Fruit fly (Drosophila melanogaster): Measurements from ENCODE around the gene Hmgcl.
A peak's percentile ranks its signal among the peaks of the same experiment; 100 is the strongest.

The Hmgcl gene

dm6 chr2L:6919850-6920660 is 40.1 kb upstream of the Hmgcl start, which contains the start of gene x16 (continued):
- TF ChIP-seq CG14710 (tag; optimal IDR thresholded peaks at IDR 0.05) (peak; percentile 50), bowl (GFP tag; IDR thresholded peaks at IDR 0.05) (no peak), Hr3 (GFP tag; optimal IDR thresholded peaks at IDR 0.05) (peak; percentile 3), Taf1 (GFP tag; IDR thresholded peaks at IDR 0.05) (no peak), gem (tag; optimal IDR thresholded peaks at IDR 0.05) (peak; percentile 15), CG7928 (GFP tag; optimal IDR thresholded peaks at IDR 0.05) (peak; percentile 83), fu2 (GFP tag; optimal IDR thresholded peaks at IDR 0.05) (peak; percentile 8), row (GFP tag; IDR thresholded peaks at IDR 0.05) (peak; percentile 34; the same call in 2 of the 3 replicates), ash1 (GFP tag; optimal IDR thresholded peaks at IDR 0.05) (no peak), Lpt (GFP tag; optimal IDR thresholded peaks at IDR 0.05) (no peak), hkb (optimal IDR thresholded peaks at IDR 0.05) (peak; percentile 29), hkb (GFP tag; IDR thresholded peaks at IDR 0.05) (no peak), CG3163 (GFP tag; optimal IDR thresholded peaks at IDR 0.05) (no peak), otp (GFP tag; IDR thresholded peaks at IDR 0.05) (no peak), Blimp-1 (GFP tag; optimal IDR thresholded peaks at IDR 0.05) (no peak), CG8359 (GFP tag; optimal IDR thresholded peaks at IDR 0.05; ENCODE audit: borderline replicate concordance) (no peak), slp2 (GFP tag; optimal IDR thresholded peaks at IDR 0.05) (no peak), CG34224 (GFP tag; IDR thresholded peaks at IDR 0.05; ENCODE audit: partially characterized antibody) (no peak), chn (GFP tag; optimal IDR thresholded peaks at IDR 0.05) (no peak), CG7556 (GFP tag; optimal IDR thresholded peaks at IDR 0.05) (no peak), Scr (GFP tag; IDR thresholded peaks at IDR 0.05; ENCODE audit: partially characterized antibody) (no peak), CG3995 (GFP tag; optimal IDR thresholded peaks at IDR 0.05) (peak; percentile 56), gfzf (GFP tag; optimal IDR thresholded peaks at IDR 0.05) (peak; percentile 85), HmgZ (tag; optimal IDR thresholded peaks at IDR 0.05) (no peak), sisA (GFP tag; IDR thresholded peaks at IDR 0.05) (0 out of 2 replicates have a peak, but pooled peaks have one; percentile 10), CG2678 (tag; optimal IDR thresholded peaks at IDR 0.05) (peak; percentile 12), CG8765 (GFP tag; IDR thresholded peaks at IDR 0.05) (no peak), Myb (GFP tag; optimal IDR thresholded peaks at IDR 0.05) (peak; percentile 68), sna (GFP tag; IDR thresholded peaks at IDR 0.05; ENCODE audit: partially characterized antibody) (no peak), CG16863 (GFP tag; optimal IDR thresholded peaks at IDR 0.05) (no peak), wek (GFP tag; optimal IDR thresholded peaks at IDR 0.05) (no peak), Hsf (GFP tag; optimal IDR thresholded peaks at IDR 0.05) (peak; percentile 10), GATAe (GFP tag; conservative IDR thresholded peaks at IDR 0.05) (no peak), sim (GFP tag; IDR thresholded peaks at IDR 0.05) (no peak), Xbp1 (GFP tag; optimal IDR thresholded peaks at IDR 0.05) (peak; percentile 10), CG9797 (GFP tag; optimal IDR thresholded peaks at IDR 0.05) (peak; percentile 77), aop (GFP tag; IDR thresholded peaks at IDR 0.05) (no peak), chm (GFP tag; IDR thresholded peaks at IDR 0.05) (no peak), Dbx (GFP tag; IDR thresholded peaks at IDR 0.05) (0 out of 3 replicates have a peak, but pooled peaks have one; percentile 2), CG6689 (GFP tag; IDR thresholded peaks at IDR 0.05) (no peak), nom (GFP tag; optimal IDR thresholded peaks at IDR 0.05) (no peak), CG13123 (GFP tag; optimal IDR thresholded peaks at IDR 0.05) (no peak), BEAF-32 (GFP tag; optimal IDR thresholded peaks at IDR 0.05) (peak; percentile 37), Sry-δ (GFP tag; optimal IDR thresholded peaks at IDR 0.05) (peak; percentile 5), CG31224 (GFP tag; IDR thresholded peaks at IDR 0.05) (no peak), CG2875 (GFP tag; optimal IDR thresholded peaks at IDR 0.05) (no peak), dan (GFP tag; IDR thresholded peaks at IDR 0.05) (no peak), nmo (GFP tag; optimal IDR thresholded peaks at IDR 0.05) (peak; percentile 30), CG4617 (GFP tag; optimal IDR thresholded peaks at IDR 0.05; ENCODE audit: borderline replicate concordance) (peak; percentile 45), H2.0 (GFP tag; IDR thresholded peaks at IDR 0.05) (no peak)
